Fruit fly (Drosophila melanogaster) whole organism, wandering third instar larva: ENCODE data around the gene CG32006.

Source experiments
- Abd-B ChIP-seq: fragments of >200 bp; optimal IDR thresholded peaks from 2 replicates; lab custom pipeline; 2017; ENCODE audit warnings: missing biosample characterization, missing genetic modification characterization
- CG9705 ChIP-seq: fragments of 200-800 bp; sonication (Bioruptor generic); optimal IDR thresholded peaks from 2 replicates; lab custom pipeline; 2018; ENCODE audit warnings: missing biosample characterization, mild to moderate bottlenecking, missing genetic modification characterization
- Dfd ChIP-seq: fragments of >200 bp; optimal IDR thresholded peaks from 2 replicates; lab custom pipeline; 2017; ENCODE audit warnings: missing biosample characterization, missing genetic modification characterization
- GATAd ChIP-seq: sonication (Bioruptor generic); optimal IDR thresholded peaks from 2 replicates; lab custom pipeline; 2016; ENCODE audit warnings: missing biosample characterization, missing genetic modification characterization
- HLH106 ChIP-seq: fragments of 200-800 bp; optimal IDR thresholded peaks from 3 replicates; lab custom pipeline; 2019; ENCODE audit warnings: missing biosample characterization, mild to moderate bottlenecking, missing genetic modification characterization, moderate library complexity
- Hnf4 ChIP-seq: fragments of 200-800 bp; sonication (Bioruptor generic); optimal IDR thresholded peaks from 2 replicates; lab custom pipeline; 2016; ENCODE audit warnings: missing biosample characterization, mild to moderate bottlenecking, missing genetic modification characterization
- Hr78 ChIP-seq: fragments of >200 bp; optimal IDR thresholded peaks from 2 replicates; lab custom pipeline; 2017; ENCODE audit warnings: missing biosample characterization, missing genetic modification characterization
- Jra ChIP-seq: sonication (Bioruptor generic); optimal IDR thresholded peaks from 2 replicates; lab custom pipeline; 2016; ENCODE audit warnings: missing biosample characterization, missing genetic modification characterization
- Mio ChIP-seq: sonication (Bioruptor generic); optimal IDR thresholded peaks from 2 replicates; lab custom pipeline; 2016; ENCODE audit warnings: missing biosample characterization, missing genetic modification characterization
- Myc ChIP-seq: fragments of >200 bp; optimal IDR thresholded peaks from 2 replicates; lab custom pipeline; 2017
- N ChIP-seq: fragments of >200 bp; optimal IDR thresholded peaks from 2 replicates; lab custom pipeline; 2018; ENCODE audit warnings: missing biosample characterization, missing external identifiers, missing genetic modification characterization
- Rel ChIP-seq, 2 experiments: fragments of 200-800 bp; sonication (Bioruptor generic) in 1 of 2; optimal IDR thresholded peaks; 2 replicates in 1 of 2; 3 replicates in 1 of 2; lab custom pipeline; 2016 to 2019; ENCODE audit warnings: mild to moderate bottlenecking in 2 of 2, missing biosample characterization in 2 of 2, missing genetic modification characterization in 2 of 2, moderate library complexity in 1 of 2
- Sp1 ChIP-seq: fragments of 200-800 bp; sonication (Bioruptor generic); optimal IDR thresholded peaks from 3 replicates; lab custom pipeline; 2019; ENCODE audit warnings: missing biosample characterization, mild to moderate bottlenecking, missing genetic modification characterization, moderate library complexity
- Vsx2 ChIP-seq: fragments of 200-300, 225-300 bp; sonication (Bioruptor generic); optimal IDR thresholded peaks from 2 replicates; lab custom pipeline; 2018; ENCODE audit warnings: missing biosample characterization, missing genetic modification characterization; ENCODE audit not compliant: partially characterized antibody
- br ChIP-seq: fragments of 200-800 bp; sonication (Bioruptor generic); optimal IDR thresholded peaks from 2 replicates; lab custom pipeline; 2016; ENCODE audit warnings: missing biosample characterization, missing genetic modification characterization
- brk ChIP-seq: fragments of 200-800 bp; sonication (Bioruptor generic); optimal IDR thresholded peaks from 2 replicates; lab custom pipeline; 2016; ENCODE audit warnings: missing biosample characterization, mild to moderate bottlenecking, missing genetic modification characterization
- dmrt93B ChIP-seq: fragments of 200-800 bp; sonication (Bioruptor generic); optimal IDR thresholded peaks from 2 replicates; lab custom pipeline; 2018; ENCODE audit warnings: missing biosample characterization, mild to moderate bottlenecking, missing genetic modification characterization
- dsf ChIP-seq: sonication (Bioruptor generic); optimal IDR thresholded peaks from 2 replicates; lab custom pipeline; 2016; ENCODE audit warnings: missing biosample characterization, missing genetic modification characterization, borderline replicate concordance
- ey ChIP-seq: fragments of 200-800 bp; sonication (Bioruptor generic); optimal IDR thresholded peaks from 2 replicates; lab custom pipeline; 2016; ENCODE audit warnings: missing biosample characterization, missing genetic modification characterization
- fru ChIP-seq: fragments of 200-800 bp; sonication (Bioruptor generic); optimal IDR thresholded peaks from 3 replicates; lab custom pipeline; 2016; ENCODE audit warnings: missing biosample characterization, mild to moderate bottlenecking, missing genetic modification characterization
- h ChIP-seq: fragments of 200-800 bp; sonication (Bioruptor generic); optimal IDR thresholded peaks from 3 replicates; lab custom pipeline; 2016; ENCODE audit warnings: missing biosample characterization, mild to moderate bottlenecking, missing genetic modification characterization
- jim ChIP-seq: fragments of 175-275, 200-325 bp; sonication (Bioruptor generic); optimal IDR thresholded peaks from 2 replicates; lab custom pipeline; 2016; ENCODE audit warnings: missing biosample characterization, mild to moderate bottlenecking, missing genetic modification characterization
- lola ChIP-seq: fragments of >200 bp; optimal IDR thresholded peaks from 2 replicates; lab custom pipeline; 2017; ENCODE audit warnings: missing biosample characterization, missing genetic modification characterization
- pan ChIP-seq: fragments of >200 bp; optimal IDR thresholded peaks from 2 replicates; lab custom pipeline; 2017
- psq ChIP-seq: fragments of 200-800 bp; sonication (Bioruptor generic); optimal IDR thresholded peaks from 3 replicates; lab custom pipeline; 2017; ENCODE audit warnings: missing biosample characterization, mild to moderate bottlenecking, missing genetic modification characterization, moderate library complexity
- rgr ChIP-seq: fragments of 200-800 bp; sonication (Bioruptor generic); optimal IDR thresholded peaks from 3 replicates; lab custom pipeline; 2016; ENCODE audit warnings: missing biosample characterization, mild to moderate bottlenecking, missing genetic modification characterization
- sage ChIP-seq: fragments of 200-800 bp; sonication (Bioruptor generic); optimal IDR thresholded peaks from 2 replicates; lab custom pipeline; 2016; ENCODE audit warnings: missing biosample characterization, mild to moderate bottlenecking, missing genetic modification characterization
- sv ChIP-seq: fragments of 200-800 bp; sonication (Bioruptor generic); optimal IDR thresholded peaks from 3 replicates; lab custom pipeline; 2016; ENCODE audit warnings: missing biosample characterization, missing genetic modification characterization
- tai ChIP-seq: sonication (Bioruptor generic); optimal IDR thresholded peaks from 2 replicates; lab custom pipeline; 2016; ENCODE audit warnings: missing biosample characterization, missing genetic modification characterization
- usp ChIP-seq: fragments of >200 bp; optimal IDR thresholded peaks from 2 replicates; lab custom pipeline; 2017; ENCODE audit warnings: missing biosample characterization, missing genetic modification characterization
- woc ChIP-seq: sonication (Bioruptor generic); optimal IDR thresholded peaks from 2 replicates; lab custom pipeline; 2016; ENCODE audit warnings: missing biosample characterization, mild to moderate bottlenecking, missing genetic modification characterization

The CG32006 gene

DNA sequence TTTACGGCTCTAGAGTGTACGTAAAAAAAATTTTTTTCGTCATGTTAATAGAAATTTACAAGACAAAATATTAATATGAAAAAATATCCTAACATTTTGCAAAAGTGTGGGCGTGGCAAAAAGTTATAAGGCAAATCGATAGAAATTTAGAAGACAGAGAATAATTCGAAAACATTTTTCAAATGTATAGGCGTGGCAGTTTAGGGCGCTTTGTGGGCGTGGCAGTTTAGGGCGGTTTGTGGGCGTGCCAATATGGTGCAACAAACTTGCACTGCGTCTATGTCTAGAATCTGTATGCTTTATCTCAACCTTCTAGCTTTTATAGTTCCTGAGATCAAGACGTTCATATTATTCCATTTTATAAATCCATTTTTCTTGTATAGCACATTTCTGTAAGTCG is 19.6 kb upstream of the CG32006 start:
- TF ChIP-seq Dfd (peak; percentile 81), woc (no peak)
- TF ChIP-seq, all 38 proteins: peak for 1

DNA sequence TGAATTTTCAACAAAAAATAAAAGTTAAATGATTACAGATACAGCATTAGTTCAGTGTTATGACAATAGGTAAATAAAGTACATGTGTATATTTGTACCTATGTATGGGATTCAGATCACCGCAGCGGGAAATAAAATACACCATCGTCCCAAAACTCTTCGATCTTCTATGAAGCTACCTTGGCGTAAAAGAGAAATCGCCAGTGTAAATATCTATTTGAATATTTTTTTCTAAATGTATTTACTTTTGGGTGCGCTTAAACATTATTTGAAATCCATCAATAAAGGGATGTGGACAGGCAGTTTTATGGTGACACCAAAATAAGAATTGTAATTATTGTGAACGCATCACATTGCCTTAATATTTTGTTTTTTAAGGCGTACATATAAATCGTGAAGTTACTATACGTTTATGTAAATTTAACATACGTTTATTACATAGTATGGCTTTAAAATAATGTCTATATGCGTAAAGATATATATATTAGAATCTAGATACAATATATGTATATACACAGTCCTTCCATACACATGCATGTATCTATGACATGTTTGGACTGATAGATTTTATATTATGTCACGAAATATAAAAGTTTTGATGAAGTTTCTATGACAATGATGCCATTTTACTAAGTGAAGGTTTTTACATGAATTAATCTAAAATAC is 18.5 kb upstream of the CG32006 start, which contains the start of gene anne:
Gene anne, plus strand, starts transcription at position 263 of the 666 bp plus-strand sequence.
- TF ChIP-seq Sp1 = no peak
- no peak for TF ChIP-seq Mio
- TF ChIP-seq brk (GFP tag; lab: Kevin White, UChicago) = peak; percentile 31
- no peak for TF ChIP-seq Dfd
- no peak for TF ChIP-seq lola
- TF ChIP-seq sv (GFP tag; lab: Kevin White, UChicago) = no peak
- no peak for TF ChIP-seq psq (GFP tag; lab: Kevin White, UChicago)
- TF ChIP-seq Hr78 (GFP tag; lab: Kevin White, UChicago) = no peak
- no peak for TF ChIP-seq GATAd
- TF ChIP-seq CG9705 (GFP tag; lab: Kevin White, UChicago) = peak; percentile 2
- TF ChIP-seq h (GFP tag; lab: Kevin White, UChicago) = peak; percentile 6
- peak; percentile 80 for TF ChIP-seq woc
- no peak for TF ChIP-seq Abd-B (GFP tag; lab: Kevin White, UChicago)
- no peak for TF ChIP-seq sage (GFP tag; lab: Kevin White, UChicago)
- TF ChIP-seq N (GFP tag; lab: Kevin White, UChicago) = peak; percentile 53
- no peak for TF ChIP-seq jim (GFP tag; lab: Kevin White, UChicago)
- peak; percentile 36 for TF ChIP-seq Vsx2 (GFP tag; lab: Kevin White, UChicago)
- TF ChIP-seq Myc (lab: Kevin White, UChicago) = no peak
- TF ChIP-seq Rel (GFP tag; optimal IDR thresholded peaks at IDR 0.05; lab: Kevin White, UChicago) = no peak
- TF ChIP-seq Rel (tag; optimal IDR thresholded peaks at IDR 0.05; lab: Kevin White, UChicago) = no peak
- no peak for TF ChIP-seq Hnf4 (GFP tag; lab: Kevin White, UChicago)
- TF ChIP-seq Jra (GFP tag; lab: Kevin White, UChicago) = no peak
- peak; percentile 75 for TF ChIP-seq rgr
- no peak for TF ChIP-seq dmrt93B (GFP tag; lab: Kevin White, UChicago)
- TF ChIP-seq br = no peak

DNA sequence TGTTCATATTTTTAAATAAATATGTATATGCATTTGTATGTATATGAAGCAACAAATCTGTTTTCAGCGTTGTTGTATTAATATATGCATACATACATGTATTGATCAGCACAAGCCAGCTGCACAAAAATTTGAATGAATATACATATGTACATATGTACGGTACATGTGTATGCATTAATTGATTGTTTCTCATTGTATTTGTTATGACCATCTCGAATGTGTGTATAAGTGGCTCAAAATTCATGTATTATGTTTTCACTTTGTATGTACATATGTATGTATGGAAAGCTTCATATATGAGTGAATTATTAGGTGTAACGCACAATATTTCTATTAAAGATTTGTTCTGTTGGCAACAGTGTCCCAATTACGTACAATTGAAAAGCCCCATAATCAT is 14.6 kb upstream of the CG32006 start:
- TF ChIP-seq HLH106 (tag; lab: Kevin White, UChicago) (no peak), tai (GFP tag; lab: Kevin White, UChicago) (no peak), Jra (GFP tag; lab: Kevin White, UChicago) (peak; percentile 14), Dfd (no peak), h (GFP tag; lab: Kevin White, UChicago) (no peak), pan (no peak), woc (peak; percentile 5), usp (GFP tag; lab: Kevin White, UChicago) (no peak)
- TF ChIP-seq, all 38 proteins: peak for 2

DNA sequence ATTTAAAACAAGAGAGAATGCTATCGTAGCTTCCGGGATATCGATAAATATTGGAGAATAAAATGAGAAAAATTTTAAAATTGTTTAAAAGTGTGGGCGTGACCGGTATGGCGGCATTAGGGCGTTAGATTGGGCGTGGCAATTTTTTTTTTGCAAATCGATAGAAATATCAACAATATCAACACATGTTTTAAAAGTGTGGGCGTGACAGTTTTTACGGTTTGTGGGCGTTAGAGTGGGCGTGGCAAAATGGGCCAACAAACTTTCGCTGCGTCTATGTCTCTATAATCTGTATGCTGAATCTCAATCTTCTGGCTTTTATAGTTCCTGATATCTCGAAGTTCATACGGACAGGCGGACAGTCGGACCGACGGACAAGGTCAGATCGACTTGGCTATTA is 1.4 kb upstream of the CG32006 start:
- TF ChIP-seq Dfd = peak; percentile 92
- no peak for TF ChIP-seq dsf (GFP tag; lab: Kevin White, UChicago)
- TF ChIP-seq ey = no peak

DNA sequence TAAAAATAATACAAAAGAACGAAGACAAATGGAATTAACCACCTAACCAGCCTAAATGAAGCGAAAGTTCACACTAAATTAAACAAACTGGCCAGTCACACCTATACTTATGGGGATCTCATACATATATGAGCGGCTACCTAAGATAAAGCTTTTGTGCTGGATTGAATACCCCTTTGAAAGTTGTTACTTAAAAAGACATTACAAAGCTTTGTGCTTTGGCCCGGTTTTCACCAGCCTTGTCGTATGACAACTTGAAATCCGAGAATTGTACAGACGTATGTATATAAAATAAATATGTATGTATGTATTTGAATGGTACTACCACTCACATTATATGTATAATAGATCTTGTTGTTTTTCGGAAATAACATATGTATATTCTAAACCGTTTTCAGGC is 5.4 kb downstream of the CG32006 start, which contains the start of gene CG31997:
Gene CG31997, minus strand, starts transcription at position 84 of the 400 bp plus-strand sequence.
- no peak for TF ChIP-seq Myc (lab: Kevin White, UChicago)
- TF ChIP-seq fru (GFP tag; lab: Kevin White, UChicago) = peak; percentile 80
- TF ChIP-seq, all 38 proteins: peak for 1

DNA sequence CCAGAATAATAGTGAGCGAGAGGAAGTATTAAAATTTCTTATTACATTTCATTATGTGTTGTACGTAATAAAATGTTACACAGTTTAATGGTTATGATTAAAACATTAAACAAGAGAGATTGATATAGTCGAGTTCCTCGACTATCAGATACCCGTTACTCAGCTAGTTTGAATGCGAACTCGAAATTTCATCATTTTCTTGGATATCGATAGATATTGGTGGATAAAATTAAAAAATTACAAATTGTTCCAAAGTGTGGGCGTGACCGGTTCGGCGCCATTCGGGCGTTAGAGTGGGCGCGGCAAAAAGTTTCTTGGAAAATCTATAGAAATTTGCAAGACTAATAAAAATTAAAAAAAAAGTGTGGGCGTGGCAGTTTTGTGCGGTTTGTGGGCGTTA is 14.6 kb downstream of the CG32006 start:
- TF ChIP-seq Dfd (peak; percentile 93), GATAd (no peak)
